Worm (Caenorhabditis elegans) whole organism, midembryonic: ENCODE measurements around the gene F02D8.9.

Experiments used
- T22C8.4 ChIP-seq: fragments of 200-800 bp; sonication (Bioruptor generic); IDR thresholded peaks from 2 replicates; pipeline ENCODE4 v1.3.6; 2022; ENCODE audit warnings: missing genetic modification characterization, missing compliant biosample characterization
- cog-1 ChIP-seq: sonication (generic microtip); optimal IDR thresholded peaks from 2 replicates; lab custom pipeline; 2016; ENCODE audit warnings: missing genetic modification characterization, missing compliant biosample characterization
- flt-1 ChIP-seq: fragments of 200-800 bp; sonication (Bioruptor generic); IDR thresholded peaks from 2 replicates; pipeline ENCODE4 v1.3.6; 2022; ENCODE audit warnings: missing genetic modification characterization, missing compliant biosample characterization
- klf-2 ChIP-seq: fragments of 200-800 bp; sonication (Bioruptor generic); conservative IDR thresholded peaks from 2 replicates; pipeline ENCODE4 v1.3.6; 2022; ENCODE audit warnings: missing genetic modification reagents, missing genetic modification characterization, missing compliant biosample characterization
- med-1 ChIP-seq: sonication (generic microtip); optimal IDR thresholded peaks from 2 replicates; lab custom pipeline; 2017; ENCODE audit warnings: missing genetic modification characterization, mild to moderate bottlenecking, missing compliant biosample characterization, antibody characterized with exemption, missing genetic modification reagents; ENCODE audit not compliant: insufficient read depth
- ref-1 ChIP-seq: fragments of 200-800 bp; sonication (Bioruptor generic); conservative IDR thresholded peaks from 2 replicates; pipeline ENCODE4 v1.3.6; 2022; ENCODE audit warnings: missing genetic modification reagents, missing genetic modification characterization, missing compliant biosample characterization
- tab-1 ChIP-seq: fragments of 200-800 bp; sonication (Bioruptor generic); IDR thresholded peaks from 2 replicates; pipeline ENCODE4 v1.3.6; 2022; ENCODE audit warnings: missing genetic modification characterization, missing compliant biosample characterization
- ztf-23 ChIP-seq: fragments of 200-800 bp; sonication (Bioruptor generic); IDR thresholded peaks from 2 replicates; pipeline ENCODE4 v1.3.6; 2022; ENCODE audit warnings: missing genetic modification reagents, missing genetic modification characterization, missing compliant biosample characterization
- ztf-29 ChIP-seq: fragments of 200-800 bp; sonication (Bioruptor generic); IDR thresholded peaks from 2 replicates; pipeline ENCODE4 v1.3.6; 2022; ENCODE audit warnings: missing genetic modification reagents, missing genetic modification characterization, missing compliant biosample characterization

DNA sequence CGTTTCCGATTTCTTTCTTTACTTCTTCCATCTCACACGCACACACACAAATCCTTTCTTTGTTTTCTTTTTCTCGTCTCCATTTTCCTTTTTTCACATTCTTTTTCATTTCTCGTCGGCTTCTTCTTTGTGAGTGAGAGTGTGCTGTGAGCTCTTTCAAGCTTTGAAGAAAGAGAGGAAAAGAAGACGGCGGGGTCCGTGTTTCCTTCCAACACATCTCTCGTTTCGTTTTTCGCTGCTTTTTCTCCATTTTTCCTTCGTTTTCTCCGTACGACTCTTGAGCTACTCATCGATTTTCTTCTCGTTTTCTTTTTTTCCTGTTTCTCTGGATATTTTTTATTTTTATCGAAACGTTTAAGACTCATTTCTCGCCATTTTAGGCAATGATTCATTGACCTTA lies 25.4 kb downstream of the F02D8.9 start:
- TF ChIP-seq ztf-29 (GFP tag; lab: Robert Waterston, UW) = no peak
- TF ChIP-seq tab-1 (GFP tag; lab: Robert Waterston, UW) = no peak
- no peak for TF ChIP-seq cog-1 (tag; lab: Kevin White, UChicago)
- TF ChIP-seq klf-2 = no peak
- no peak for TF ChIP-seq med-1 (GFP tag; lab: Kevin White, UChicago)
- no peak for TF ChIP-seq flt-1 (GFP tag; lab: Robert Waterston, UW)
- TF ChIP-seq ztf-23 (GFP tag; lab: Robert Waterston, UW) = no peak
- no peak for TF ChIP-seq ref-1 (GFP tag; lab: Robert Waterston, UW)
- no peak for TF ChIP-seq T22C8.4 (GFP tag; lab: Robert Waterston, UW)
